Fruit fly (Drosophila melanogaster) whole organism, pupa: ENCODE data around the gene RecQ4.

Experiments used
- CG13204 ChIP-seq: fragments of 200-800 bp; sonication (Bioruptor generic); optimal IDR thresholded peaks from 2 replicates; lab custom pipeline; 2018; ENCODE audit warnings: missing biosample characterization, mild to moderate bottlenecking, missing genetic modification characterization, moderate library complexity
- CG15710 ChIP-seq: fragments of 200-800 bp; sonication (Bioruptor generic); optimal IDR thresholded peaks from 2 replicates; lab custom pipeline; 2018; ENCODE audit warnings: missing biosample characterization, mild to moderate bottlenecking, missing genetic modification characterization, moderate library complexity
- CG17806 ChIP-seq: fragments of 200-800 bp; sonication (Bioruptor generic); optimal IDR thresholded peaks from 2 replicates; lab custom pipeline; 2018; ENCODE audit warnings: missing biosample characterization, mild to moderate bottlenecking, missing genetic modification characterization, moderate library complexity
- CG32121 ChIP-seq: fragments of 200-800 bp; sonication (Bioruptor generic); IDR thresholded peaks from 2 replicates; pipeline ENCODE4 v1.3.6; 2022; ENCODE audit warnings: missing biosample characterization, missing genetic modification characterization
- CG8159 ChIP-seq: fragments of 200-800 bp; sonication (Bioruptor generic); optimal IDR thresholded peaks from 3 replicates; lab custom pipeline; 2018; ENCODE audit warnings: missing biosample characterization, mild to moderate bottlenecking, missing genetic modification characterization, moderate library complexity
- Ets98B ChIP-seq: fragments of 200-800 bp; sonication (Bioruptor generic); IDR thresholded peaks from 2 replicates; pipeline ENCODE4 v1.3.6; 2022; ENCODE audit warnings: missing biosample characterization, missing genetic modification characterization
- Pif1A ChIP-seq: fragments of 200-800 bp; sonication (Bioruptor generic); optimal IDR thresholded peaks from 3 replicates; lab custom pipeline; 2016; ENCODE audit warnings: missing biosample characterization, missing genetic modification characterization
- rn ChIP-seq: fragments of 200-800 bp; sonication (Bioruptor generic); IDR thresholded peaks from 2 replicates; pipeline ENCODE4 v1.3.6; 2022; ENCODE audit warnings: missing biosample characterization, missing genetic modification characterization

DNA sequence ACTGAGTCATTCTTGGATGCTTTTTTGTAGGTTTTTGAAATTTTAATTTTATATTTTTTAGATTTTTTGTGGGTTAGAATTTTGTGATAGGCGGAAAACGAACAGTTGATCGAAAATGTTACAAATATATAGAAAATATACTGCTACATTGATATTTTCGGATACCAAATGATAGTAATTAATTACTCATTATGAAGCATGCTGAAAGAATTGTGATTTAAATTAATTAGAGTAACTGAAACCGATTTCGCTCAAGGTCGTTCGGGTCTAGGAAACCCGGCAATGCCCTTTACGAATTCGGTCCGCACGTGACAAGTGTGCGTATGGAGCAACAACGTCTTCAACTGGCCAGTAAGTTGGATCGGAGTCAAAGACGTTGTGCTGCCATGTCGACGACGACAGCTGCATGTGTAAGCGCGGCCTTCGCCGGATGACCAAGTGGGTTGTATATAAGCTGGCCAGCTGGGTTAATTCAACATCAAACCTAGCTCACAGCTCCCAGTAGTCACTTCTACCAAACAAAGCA is 26.6 kb upstream of the RecQ4 start, which contains the start of the genes CG7366 and CG13679:
- TF ChIP-seq CG32121 (GFP tag; lab: Robert Waterston, UW) (no peak), CG13204 (no peak), Pif1A (GFP tag; lab: Kevin White, UChicago) (no peak), CG8159 (tag; lab: Kevin White, UChicago) (no peak), rn (GFP tag; lab: Robert Waterston, UW) (no peak), CG15710 (tag; lab: Kevin White, UChicago) (no peak), CG17806 (tag; lab: Kevin White, UChicago) (no peak), Ets98B (GFP tag; lab: Robert Waterston, UW) (no peak)
